Fruit fly (Drosophila melanogaster): ENCODE results near the gene lmgA.

Gene lmgA

DNA sequence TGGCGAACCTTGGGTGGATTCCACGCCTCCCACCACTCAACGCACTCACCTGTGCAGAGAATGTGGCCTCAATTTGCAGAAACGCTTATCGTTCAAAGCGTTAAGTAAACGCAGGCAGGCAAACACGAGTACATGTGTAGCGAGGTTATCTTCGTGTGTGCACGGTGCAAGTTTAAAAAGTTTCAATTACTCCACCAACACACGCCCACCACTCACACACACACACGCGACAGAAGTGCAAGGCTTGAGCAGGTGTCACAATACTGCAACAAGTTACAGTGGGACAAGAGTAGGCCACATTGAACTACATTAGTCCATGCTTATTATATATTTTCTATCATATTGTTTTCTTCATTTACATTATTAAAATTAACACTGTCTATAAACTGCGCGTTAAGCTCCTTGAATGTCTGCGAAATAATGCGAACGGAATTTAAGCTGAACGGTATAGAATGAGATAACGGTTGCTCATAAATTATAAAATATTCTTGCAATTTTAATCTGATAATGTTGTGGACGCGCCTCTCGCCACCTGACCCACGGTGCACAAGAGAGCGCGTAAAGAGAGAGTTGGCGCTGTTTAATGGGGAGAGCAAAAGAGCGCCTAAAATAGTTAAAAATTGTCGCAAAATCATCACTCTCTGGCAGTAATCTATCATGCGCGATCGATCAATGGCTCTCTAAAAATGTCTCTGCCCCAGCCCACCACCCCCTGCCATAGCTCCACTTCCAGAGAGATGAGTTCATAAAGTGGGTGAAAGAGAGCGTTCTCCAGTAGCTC is 6.3 kb upstream of the lmgA start (continued):
- peak; percentile 76 for TF ChIP-seq Ravus (GFP tag; IDR thresholded peaks at IDR 0.05)
- peak; percentile 47 for TF ChIP-seq psq (GFP tag; optimal IDR thresholded peaks at IDR 0.05)
- TF ChIP-seq Myb (GFP tag; optimal IDR thresholded peaks at IDR 0.05), result peak; percentile 28
- peak; percentile 90 for TF ChIP-seq CG12942 (GFP tag; optimal IDR thresholded peaks at IDR 0.05)
- no peak for TF ChIP-seq Tbp (GFP tag; optimal IDR thresholded peaks at IDR 0.05)
- TF ChIP-seq slou (GFP tag; optimal IDR thresholded peaks at IDR 0.05), result peak; percentile 69
- TF ChIP-seq B-H1 (GFP tag; IDR thresholded peaks at IDR 0.05), result peak; percentile 92
- TF ChIP-seq CG4424 (GFP tag; optimal IDR thresholded peaks at IDR 0.05), result peak; percentile 94
- TF ChIP-seq nom (GFP tag; optimal IDR thresholded peaks at IDR 0.05), result peak; percentile 92
- TF ChIP-seq Max (GFP tag; optimal IDR thresholded peaks at IDR 0.05), result peak; percentile 94
- peak; percentile 91 for TF ChIP-seq CG5180 (GFP tag; optimal IDR thresholded peaks at IDR 0.05)
- TF ChIP-seq eyg (GFP tag; optimal IDR thresholded peaks at IDR 0.05), result peak; percentile 31
- peak; percentile 42 for TF ChIP-seq CHES-1-like (GFP tag; optimal IDR thresholded peaks at IDR 0.05)
- TF ChIP-seq CG11695 (GFP tag; IDR thresholded peaks at IDR 0.05), result peak; percentile 97
- TF ChIP-seq CG18262 (tag; optimal IDR thresholded peaks at IDR 0.05), result peak; percentile 95
- peak; percentile 94 for TF ChIP-seq CG17186 (GFP tag; optimal IDR thresholded peaks at IDR 0.05)
- peak; percentile 80 for TF ChIP-seq Bdp1 (GFP tag; optimal IDR thresholded peaks at IDR 0.05)
- TF ChIP-seq CG1647 (GFP tag; optimal IDR thresholded peaks at IDR 0.05), result peak; percentile 78
- TF ChIP-seq CG8281 (tag; optimal IDR thresholded peaks at IDR 0.05), result peak; percentile 87
- peak; percentile 92 for TF ChIP-seq CG32767 (GFP tag; IDR thresholded peaks at IDR 0.05)
- peak; percentile 93 for TF ChIP-seq CG12659 (GFP tag; optimal IDR thresholded peaks at IDR 0.05)
- peak; percentile 84 for TF ChIP-seq CG33557 (GFP tag; optimal IDR thresholded peaks at IDR 0.05)
- peak; percentile 82 for TF ChIP-seq Jarid2 (GFP tag; optimal IDR thresholded peaks at IDR 0.05)
- peak; percentile 81 for TF ChIP-seq sob (GFP tag; IDR thresholded peaks at IDR 0.05)
- peak; percentile 96 for TF ChIP-seq NfI (GFP tag; optimal IDR thresholded peaks at IDR 0.05)
- TF ChIP-seq nmo (GFP tag; optimal IDR thresholded peaks at IDR 0.05), result peak; percentile 98
- TF ChIP-seq Side (GFP tag; optimal IDR thresholded peaks at IDR 0.05), result peak; percentile 70
- TF ChIP-seq HLHmδ (GFP tag; optimal IDR thresholded peaks at IDR 0.05), result peak; percentile 81
- TF ChIP-seq nerfin-1 (tag; optimal IDR thresholded peaks at IDR 0.05), result peak; percentile 95
- TF ChIP-seq lola (GFP tag; optimal IDR thresholded peaks at IDR 0.05), result peak in 1 of 3 experiments; percentile 91
- peak; percentile 87 for TF ChIP-seq NC2β (GFP tag; optimal IDR thresholded peaks at IDR 0.05)
- TF ChIP-seq Ets97D (GFP tag; optimal IDR thresholded peaks at IDR 0.05), result peak; percentile 55
- TF ChIP-seq CG10366 (GFP tag; IDR thresholded peaks at IDR 0.05), result peak; percentile 95
- TF ChIP-seq CG8765 (GFP tag; IDR thresholded peaks at IDR 0.05), result peak; percentile 73
- peak; percentile 85 for TF ChIP-seq wek (GFP tag; optimal IDR thresholded peaks at IDR 0.05)
- TF ChIP-seq CG9797 (GFP tag; optimal IDR thresholded peaks at IDR 0.05), result peak; percentile 50
- TF ChIP-seq Dip2 (GFP tag; IDR thresholded peaks at IDR 0.05), result peak; percentile 71; the same call in 1 of the 2 replicates
- TF ChIP-seq cwo (GFP tag; optimal IDR thresholded peaks at IDR 0.05), result peak; percentile 84
- TF ChIP-seq CG14710 (tag; optimal IDR thresholded peaks at IDR 0.05), result peak; percentile 89
- TF ChIP-seq CG18011 (GFP tag; optimal IDR thresholded peaks at IDR 0.05), result peak; percentile 75
- no peak for TF ChIP-seq Poxn (GFP tag; IDR thresholded peaks at IDR 0.05)
- TF ChIP-seq dmrt11E (tag; optimal IDR thresholded peaks at IDR 0.05), result peak; percentile 91
- peak; percentile 94 for TF ChIP-seq CG17568 (GFP tag; optimal IDR thresholded peaks at IDR 0.05)
- peak; percentile 77 for TF ChIP-seq nerfin-2 (GFP tag; IDR thresholded peaks at IDR 0.05; ENCODE audit: partially characterized antibody)
- peak; percentile 96 for TF ChIP-seq CG2875 (GFP tag; optimal IDR thresholded peaks at IDR 0.05)
- peak; percentile 65 for TF ChIP-seq CG15073 (GFP tag; optimal IDR thresholded peaks at IDR 0.05)
- no peak for TF ChIP-seq pzg (GFP tag; optimal IDR thresholded peaks at IDR 0.05)
- TF ChIP-seq Lpt (GFP tag; optimal IDR thresholded peaks at IDR 0.05), result no peak
